Worm (Caenorhabditis elegans) whole organism, L4/young adult: ENCODE results near the gene ubc-21.

Experiments used
- W03F9.2 ChIP-seq: fragments of 150-350 bp; optimal IDR thresholded peaks from 2 replicates; lab custom pipeline; 2014; ENCODE audit warnings: missing biosample characterization, missing genetic modification characterization
- dao-5 ChIP-seq: sonication (generic microtip); optimal IDR thresholded peaks from 2 replicates; lab custom pipeline; 2016; ENCODE audit warnings: missing genotype, missing genetic modification characterization, moderate library complexity, missing compliant biosample characterization
- him-1 ChIP-seq: sonication (generic microtip); optimal IDR thresholded peaks from 2 replicates; lab custom pipeline; 2016; ENCODE audit warnings: missing genotype, missing genetic modification reagents, missing genetic modification characterization, missing compliant biosample characterization

ubc-21 gene

ce11 chrX:8857904-8858612, 11.4 kb upstream of the ubc-21 start, which contains the start of gene C06E2.5:
Gene C06E2.5, minus strand, starts transcription at chrX:8857954.
- no peak for TF ChIP-seq W03F9.2 (tag; lab: Kevin White, UChicago)
- TF ChIP-seq dao-5 (tag; lab: Kevin White, UChicago) = no peak
- no peak for TF ChIP-seq him-1

- TF ChIP-seq dao-5 (tag; lab: Kevin White, UChicago) = no peak
Measured at ce11 chrX:8859538-8859937, 9.9 kb upstream of the ubc-21 start.

ce11 chrX:8860958-8861357, 8.5 kb upstream of the ubc-21 start, which contains the start of gene C06E2.9:
Gene C06E2.9, plus strand, starts transcription at chrX:8861258.
- TF ChIP-seq him-1 = no peak
- no peak for TF ChIP-seq W03F9.2 (tag; lab: Kevin White, UChicago)
- no peak for TF ChIP-seq dao-5 (tag; lab: Kevin White, UChicago)

DNA sequence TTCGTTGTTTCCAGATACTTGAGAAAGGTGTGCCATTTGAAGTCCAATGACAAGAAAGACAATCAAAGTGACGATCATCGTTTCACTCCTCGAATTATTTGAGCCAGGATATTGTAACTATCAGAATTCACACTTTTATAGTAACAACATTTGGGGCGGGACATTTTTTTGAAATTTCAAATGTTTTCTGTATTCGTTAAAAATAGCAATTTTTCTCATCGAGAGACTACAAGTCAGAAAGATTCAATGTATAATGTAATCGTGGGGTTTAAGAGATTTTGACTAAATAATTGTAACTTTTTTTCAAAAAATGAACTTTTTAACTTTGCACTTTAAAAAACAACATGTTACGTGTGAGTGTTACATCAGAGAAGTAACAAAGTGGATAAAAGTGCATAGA, 2.9 kb upstream of the ubc-21 start, which contains the start of gene ins-9:
TSS of gene ins-9 (minus strand) at position 101 of the 400 bp plus-strand sequence.
- TF ChIP-seq W03F9.2 (tag; lab: Kevin White, UChicago) (no peak), dao-5 (tag; lab: Kevin White, UChicago) (no peak)

- no peak for TF ChIP-seq him-1
Measured at ce11 chrX:8874748-8875147, 5.3 kb downstream of the ubc-21 start, which contains the start of gene C06E2.1. Gene C06E2.1, minus strand, starts transcription at chrX:8874848.

DNA sequence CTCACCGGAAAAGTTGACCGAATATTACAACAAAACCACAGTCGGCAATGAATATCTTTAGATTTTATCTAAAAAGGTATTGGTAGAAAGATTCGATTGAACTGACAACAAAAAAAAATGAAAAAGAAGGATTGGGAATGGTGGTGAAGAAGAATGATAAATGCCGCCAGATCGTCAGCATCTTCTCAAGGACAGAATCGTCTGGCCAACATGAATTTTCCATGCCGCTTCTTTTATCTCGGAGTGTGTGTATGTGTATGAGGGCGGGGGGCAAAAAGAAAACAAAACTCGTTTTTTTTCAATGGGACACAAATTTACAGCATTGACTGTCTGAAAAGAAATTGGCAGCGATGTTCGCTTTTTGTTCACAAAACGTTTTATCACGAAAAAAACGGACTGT, 6.4 kb downstream of the ubc-21 start:
- TF ChIP-seq dao-5 (tag; lab: Kevin White, UChicago) = no peak
- no peak for TF ChIP-seq W03F9.2 (tag; lab: Kevin White, UChicago)
- no peak for TF ChIP-seq him-1

- TF ChIP-seq W03F9.2 (tag; lab: Kevin White, UChicago) = no peak
- TF ChIP-seq him-1 = no peak
- TF ChIP-seq dao-5 (tag; lab: Kevin White, UChicago) = no peak
Measured at ce11 chrX:8877162-8877561, 7.7 kb downstream of the ubc-21 start.

DNA sequence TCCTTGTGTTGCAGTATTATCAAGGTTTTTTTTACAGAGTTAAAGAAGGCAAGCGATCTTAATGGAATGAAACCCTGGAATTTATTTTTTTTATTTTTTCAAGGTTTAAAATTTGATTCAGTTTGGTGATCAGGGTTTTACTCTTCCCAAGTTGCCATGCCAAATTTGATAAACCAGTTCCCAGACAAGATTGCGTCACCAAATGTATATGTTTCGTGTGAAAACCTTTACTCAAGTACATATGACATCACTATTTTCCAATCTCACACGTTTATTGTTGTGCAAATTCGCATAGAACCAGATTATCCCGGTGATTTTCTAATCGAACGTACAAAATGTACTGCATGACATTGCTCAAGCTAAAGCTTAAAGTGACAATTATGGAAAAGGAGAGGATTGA, 9.3 kb downstream of the ubc-21 start:
- no peak for TF ChIP-seq W03F9.2 (tag; lab: Kevin White, UChicago)
- TF ChIP-seq him-1 = no peak
- TF ChIP-seq dao-5 (tag; lab: Kevin White, UChicago) = no peak

- TF ChIP-seq him-1 (no peak), dao-5 (tag; lab: Kevin White, UChicago) (no peak), W03F9.2 (tag; lab: Kevin White, UChicago) (no peak)
Measured at ce11 chrX:8879349-8879748, 9.9 kb downstream of the ubc-21 start, which contains the start of gene C06E2.2. Gene C06E2.2, plus strand, starts transcription at chrX:8879649.

ce11 chrX:8882162-8882561, 12.7 kb downstream of the ubc-21 start:
- no peak for TF ChIP-seq him-1
- no peak for TF ChIP-seq W03F9.2 (tag; lab: Kevin White, UChicago)
- TF ChIP-seq dao-5 (tag; lab: Kevin White, UChicago) = no peak

DNA sequence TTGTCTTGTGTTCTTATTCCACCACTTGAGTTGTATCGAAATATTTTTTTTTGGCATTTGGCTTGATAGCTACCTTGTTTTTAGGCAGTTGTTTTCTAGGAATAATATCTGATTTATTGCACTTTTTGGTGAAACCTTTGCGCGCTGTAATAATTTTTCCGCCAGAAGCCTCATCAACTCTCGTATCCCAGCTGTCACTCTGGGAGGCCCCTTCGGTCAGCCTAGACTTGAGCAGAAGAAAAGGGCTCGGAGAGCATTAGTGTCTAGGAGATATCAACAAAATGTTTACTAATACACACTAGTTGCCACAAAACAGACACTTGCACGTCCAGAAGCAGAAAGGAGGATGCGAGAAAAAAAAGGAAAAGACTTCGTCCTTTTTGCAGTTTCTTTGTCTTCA, 19.4 kb downstream of the ubc-21 start:
- TF ChIP-seq him-1 (no peak), dao-5 (tag; lab: Kevin White, UChicago) (no peak), W03F9.2 (tag; lab: Kevin White, UChicago) (no peak)

ce11 chrX:8890251-8890755, 20.9 kb downstream of the ubc-21 start:
- TF ChIP-seq dao-5 (tag; lab: Kevin White, UChicago) = no peak
- TF ChIP-seq W03F9.2 (tag; lab: Kevin White, UChicago) = no peak
- no peak for TF ChIP-seq him-1

DNA sequence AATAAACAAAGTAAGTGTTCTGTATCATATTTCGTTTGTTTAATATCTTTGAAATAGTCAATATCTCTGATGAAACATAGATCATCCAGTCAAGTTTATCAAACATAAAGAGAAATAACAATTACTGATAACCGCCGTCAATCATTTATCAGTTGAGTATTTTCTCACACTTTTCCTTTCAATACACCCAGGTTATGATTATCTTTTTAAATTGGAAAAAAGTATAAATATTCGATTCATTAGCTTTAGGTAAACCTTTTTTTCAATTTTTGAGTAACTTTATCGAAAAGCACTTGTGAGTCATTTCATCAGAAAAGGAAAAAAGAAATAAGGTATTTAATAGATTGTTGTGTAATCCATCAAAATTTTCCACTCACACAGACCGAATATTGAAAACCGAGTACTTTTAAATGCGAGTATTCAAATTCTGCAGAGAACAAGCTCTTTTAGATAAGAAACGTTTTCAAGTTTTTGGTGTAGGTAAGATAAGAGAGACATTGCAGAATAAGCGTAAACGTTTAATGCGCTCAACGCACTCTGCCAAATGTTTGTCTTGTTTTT, 22.0 kb downstream of the ubc-21 start:
- TF ChIP-seq dao-5 (tag; lab: Kevin White, UChicago) = no peak
- TF ChIP-seq him-1 = no peak
- TF ChIP-seq W03F9.2 (tag; lab: Kevin White, UChicago) = no peak

DNA sequence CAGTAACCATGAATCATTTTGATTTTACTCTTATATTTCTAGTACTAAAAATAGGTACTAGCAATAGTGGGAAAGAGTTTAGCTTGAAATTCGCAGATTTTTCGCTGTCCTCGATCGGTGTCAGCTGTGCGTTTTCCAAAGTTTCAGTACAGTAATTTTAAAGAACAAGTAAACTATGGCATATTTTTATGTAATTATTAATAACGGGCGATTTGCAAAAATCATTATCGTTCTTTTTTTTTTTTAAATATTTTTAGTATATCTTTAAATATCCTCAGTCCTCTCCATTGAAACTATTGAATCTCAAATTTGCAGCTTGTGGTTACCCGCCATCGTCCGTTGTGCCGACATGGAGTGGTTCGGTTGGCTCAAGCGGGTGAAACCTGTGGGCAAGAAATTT, 23.4 kb downstream of the ubc-21 start, which contains the start of gene C13E3.1:
TSS of gene C13E3.1 (plus strand) at position 301 of the 400 bp plus-strand sequence.
- TF ChIP-seq dao-5 (tag; lab: Kevin White, UChicago) (no peak), him-1 (no peak), W03F9.2 (tag; lab: Kevin White, UChicago) (no peak)
